Fruit fly (Drosophila melanogaster): ENCODE measurements around the gene Acbp1.

The Acbp1 gene

DNA sequence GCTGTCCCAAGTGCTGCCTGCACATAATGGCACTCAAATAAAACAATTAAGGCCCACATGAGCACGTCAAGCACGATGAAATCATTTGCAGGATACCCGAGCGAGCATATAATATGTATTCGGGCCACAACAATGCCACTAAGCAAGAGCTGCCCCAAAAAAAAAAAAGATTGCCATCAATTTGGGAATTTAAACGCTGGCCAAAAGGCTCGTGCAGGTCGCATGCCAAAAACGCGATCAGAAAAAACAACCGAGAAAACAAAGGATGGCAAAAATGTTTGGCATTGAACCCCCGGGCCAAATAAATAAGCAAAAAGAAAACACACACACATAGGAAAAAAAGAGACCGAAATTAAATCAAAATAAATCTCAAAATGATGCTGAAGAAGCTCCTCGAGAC is 19.5 kb downstream of the Acbp1 start:
- no peak for TF ChIP-seq CTCF (optimal IDR thresholded peaks at IDR 0.05)
- TF ChIP-seq CG8478 (optimal IDR thresholded peaks at IDR 0.05), result no peak

DNA sequence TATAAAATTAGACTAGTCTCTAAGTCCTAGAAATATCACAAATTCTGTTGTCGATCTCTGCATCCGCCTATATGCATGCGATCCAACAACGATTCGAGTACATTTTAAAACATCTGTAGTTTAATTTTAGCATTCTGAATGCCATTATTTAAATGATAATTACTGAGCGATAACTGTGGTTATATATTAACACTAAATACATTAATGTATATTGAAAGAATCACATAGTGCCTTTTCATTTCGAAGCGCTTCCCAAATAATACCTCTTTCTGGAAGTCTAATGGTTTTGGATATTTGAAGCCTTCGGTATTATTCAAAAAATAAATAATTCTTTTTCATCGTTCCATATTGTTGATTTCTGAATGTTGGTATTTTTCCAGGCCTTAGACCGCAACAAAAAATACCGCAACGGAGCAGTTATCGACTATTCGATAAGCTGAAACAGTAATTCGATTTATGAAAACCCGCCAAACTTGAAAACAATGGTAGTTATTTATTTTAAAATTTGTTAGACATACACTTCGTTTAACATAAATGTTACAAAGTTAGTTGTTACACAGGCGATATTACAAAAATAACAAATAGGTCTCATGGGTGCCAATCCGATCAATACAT is 28.4 kb downstream of the Acbp1 start:
- TF ChIP-seq CG8478 (optimal IDR thresholded peaks at IDR 0.05), result no peak
- no peak for TF ChIP-seq CTCF (optimal IDR thresholded peaks at IDR 0.05)

DNA sequence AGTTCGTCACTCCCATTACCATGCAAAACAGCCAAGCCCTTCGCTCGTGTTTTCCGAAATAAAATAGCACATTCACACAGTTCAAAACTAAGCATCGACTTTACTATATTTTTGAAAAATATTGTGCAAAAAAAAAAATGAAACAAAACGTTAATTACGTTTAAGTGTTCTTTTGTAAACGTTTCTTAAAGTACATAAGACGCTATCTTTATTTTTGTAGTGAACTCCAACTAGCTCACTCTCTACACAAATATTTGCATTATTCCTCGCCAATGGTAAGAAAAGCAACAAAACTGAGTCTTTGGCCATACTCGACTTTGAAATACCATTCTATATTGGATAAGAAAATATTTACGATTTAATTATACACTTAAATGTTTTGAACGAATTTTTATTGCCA is 31.5 kb downstream of the Acbp1 start:
- TF ChIP-seq CG8478 (optimal IDR thresholded peaks at IDR 0.05), result no peak
- no peak for TF ChIP-seq CTCF (optimal IDR thresholded peaks at IDR 0.05)

DNA sequence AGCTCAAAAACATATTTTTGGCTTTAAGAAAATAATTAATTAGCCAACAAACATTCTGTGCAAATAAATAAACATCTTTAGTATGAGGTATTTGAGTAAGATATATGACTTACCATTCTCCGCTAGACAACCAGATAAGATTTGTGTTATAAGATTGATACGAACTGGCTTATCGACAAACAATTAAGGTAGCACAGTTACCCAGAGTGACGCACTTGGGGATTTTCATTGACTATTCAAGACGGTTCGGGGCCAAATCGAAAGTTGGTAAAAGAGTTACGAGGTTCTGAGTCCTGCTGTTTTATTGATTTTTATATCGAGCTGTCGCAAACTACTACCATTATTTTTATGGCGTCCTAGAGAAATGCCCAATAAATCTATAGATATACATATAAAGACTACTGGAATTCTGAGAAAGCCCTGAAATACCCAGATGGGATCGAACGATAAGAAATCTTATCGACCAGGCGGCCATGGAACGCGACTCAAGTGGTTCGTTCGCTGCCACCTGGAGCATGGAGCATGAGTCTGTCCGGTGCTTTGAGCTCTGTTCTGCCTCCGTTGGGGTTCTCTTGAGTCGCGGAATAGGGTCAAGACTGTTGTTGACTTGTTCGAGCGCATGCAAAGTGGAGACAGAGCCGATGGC is 32.1 kb downstream of the Acbp1 start:
- TF ChIP-seq CTCF (optimal IDR thresholded peaks at IDR 0.05), result no peak
- TF ChIP-seq CG8478 (optimal IDR thresholded peaks at IDR 0.05), result no peak

DNA sequence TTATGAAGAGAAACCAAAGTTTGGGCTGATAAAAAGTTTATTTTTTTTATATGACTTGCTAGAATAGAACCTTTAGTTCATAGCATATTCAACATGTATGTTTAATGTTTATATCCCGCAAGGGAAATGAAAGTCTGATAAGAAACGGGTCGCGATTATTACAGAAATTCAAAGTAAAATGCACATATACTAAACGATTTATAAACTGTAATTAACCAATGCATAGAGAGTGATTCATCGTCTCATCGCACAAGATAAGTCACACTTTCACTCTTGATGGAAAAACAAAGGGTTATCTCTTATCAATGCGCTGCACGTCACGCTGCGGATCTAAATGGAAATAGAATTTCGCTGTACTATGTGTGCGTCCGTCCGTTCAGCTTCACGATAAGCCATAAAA is 33.3 kb downstream of the Acbp1 start:
- TF ChIP-seq CG8478 (optimal IDR thresholded peaks at IDR 0.05), result no peak
- no peak for TF ChIP-seq CTCF (optimal IDR thresholded peaks at IDR 0.05)

DNA sequence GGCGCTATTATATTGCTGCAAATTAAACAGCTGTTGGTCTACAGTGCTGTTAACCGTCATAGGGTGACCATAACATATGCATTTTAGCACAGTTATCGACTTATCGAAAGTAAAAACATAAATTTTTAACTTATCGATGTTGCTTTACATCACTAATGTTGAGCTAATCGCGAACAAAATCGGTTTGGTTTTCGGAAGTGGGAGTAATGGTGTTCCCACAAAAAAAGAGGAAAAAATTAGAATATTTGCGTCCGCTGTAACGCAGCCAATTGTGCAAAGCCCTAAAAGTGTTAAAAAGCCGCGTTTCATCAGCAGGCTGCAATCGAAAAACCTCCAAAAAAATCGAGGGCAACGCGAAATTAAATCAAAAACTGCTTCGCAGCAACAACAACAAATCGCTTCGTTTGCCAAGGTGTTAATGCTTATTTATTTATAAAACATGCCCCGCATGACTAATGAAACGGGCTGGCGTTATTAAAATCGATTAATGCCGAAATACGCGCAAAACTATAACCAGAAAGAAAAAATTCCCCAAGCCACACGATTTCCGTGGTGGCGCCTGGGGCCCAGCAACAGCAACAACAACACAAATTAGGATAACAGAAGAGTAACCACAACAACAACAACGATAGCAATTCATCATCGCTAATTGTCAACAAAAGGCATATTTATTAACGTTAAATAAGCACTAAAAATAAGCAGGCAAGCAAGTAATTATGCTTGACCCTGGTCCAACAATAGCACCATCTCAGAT is 35.2 kb downstream of the Acbp1 start, which contains the start of the genes CG12375 and CG8668:
TSS of gene CG12375 (minus strand) at position 42 of the 754 bp plus-strand sequence.
TSS of gene CG8668 (plus strand) at position 153 of the 754 bp plus-strand sequence.
- TF ChIP-seq CTCF (optimal IDR thresholded peaks at IDR 0.05) (no peak), CG8478 (optimal IDR thresholded peaks at IDR 0.05) (no peak)

DNA sequence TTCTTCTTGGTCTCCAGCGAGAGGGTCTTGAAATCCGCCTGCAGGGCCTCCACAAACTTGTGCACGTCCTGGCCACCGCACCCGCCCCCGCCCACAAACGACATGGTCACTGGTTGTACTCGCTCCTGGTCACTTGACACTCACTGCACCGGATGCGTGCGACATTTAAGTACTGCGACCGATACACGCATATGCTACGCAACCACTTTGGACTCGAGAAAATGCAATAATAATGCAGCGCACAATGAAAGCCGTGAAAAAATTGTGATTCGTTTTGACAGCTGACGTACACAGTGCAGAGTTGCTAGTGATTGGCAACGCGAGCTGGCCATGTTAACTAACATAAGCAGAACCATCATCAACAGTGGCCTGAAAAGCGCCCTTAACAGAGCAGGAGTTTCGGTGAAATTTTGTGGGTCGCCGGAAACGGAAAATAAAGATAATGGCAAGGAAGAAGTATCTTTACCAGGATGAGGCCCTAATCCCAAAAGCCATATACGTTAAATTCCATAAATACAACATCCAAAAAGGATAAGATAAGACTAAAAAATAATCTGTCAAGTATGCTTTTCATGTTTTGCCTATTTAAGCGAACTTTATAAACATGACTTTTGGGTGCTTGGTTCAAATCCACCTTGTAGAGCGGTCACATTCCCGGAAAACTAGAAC is 38.4 kb downstream of the Acbp1 start, which contains the start of the genes mon2 and CG8673:
TSS of gene mon2 (minus strand) at position 300 of the 669 bp plus-strand sequence.
TSS of gene CG8673 (plus strand) at position 619 of the 669 bp plus-strand sequence.
- TF ChIP-seq CG8478 (optimal IDR thresholded peaks at IDR 0.05) (no peak), CTCF (optimal IDR thresholded peaks at IDR 0.05) (no peak)

DNA sequence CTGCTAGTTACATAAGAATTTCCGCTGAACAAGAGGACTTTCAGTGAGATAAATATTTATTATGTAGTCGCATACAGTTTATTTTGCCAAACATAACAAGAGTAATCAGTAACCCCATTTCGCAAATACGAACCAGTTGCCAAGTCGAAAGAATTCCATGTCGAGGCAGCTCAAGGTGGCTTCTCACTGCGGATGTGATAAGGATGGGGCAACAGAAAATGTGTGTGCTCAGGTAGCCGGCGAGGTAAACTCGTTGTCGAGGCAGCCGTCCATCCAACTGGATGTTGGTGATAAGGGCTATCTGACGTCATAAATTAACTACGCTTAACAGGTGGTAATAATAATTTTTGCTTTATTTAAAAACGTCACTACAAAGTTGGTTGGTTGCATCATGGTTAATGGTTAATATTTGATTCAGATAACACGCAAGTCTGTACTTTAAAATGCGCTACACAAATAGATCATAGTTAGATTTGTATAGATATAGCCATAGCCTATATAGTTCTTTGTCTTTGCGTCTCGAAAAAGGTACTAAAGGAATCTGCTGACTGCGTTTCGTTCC is 45.5 kb downstream of the Acbp1 start:
- TF ChIP-seq CTCF (optimal IDR thresholded peaks at IDR 0.05), result no peak
- no peak for TF ChIP-seq CG8478 (optimal IDR thresholded peaks at IDR 0.05)

Measured in S2 (cell line).